Worm (Caenorhabditis elegans): ENCODE results near the gene D1086.21.

ce11 chrV:14063980-14064379, 542 bp upstream of the D1086.21 start:
- TF ChIP-seq Y105C5A.15 (GFP tag; IDR thresholded peaks at IDR 0.05), result no peak
- TF ChIP-seq ceh-44 (GFP tag; IDR thresholded peaks at IDR 0.05), result no peak
- no peak for TF ChIP-seq aly-2 (tag; optimal IDR thresholded peaks at IDR 0.05)
- no peak for TF ChIP-seq T26A8.4 (GFP tag; IDR thresholded peaks at IDR 0.05)
- no peak for TF ChIP-seq ceh-82 (tag; optimal IDR thresholded peaks at IDR 0.05)

All from whole organism, L4 larva.